Fruit fly (Drosophila melanogaster): ENCODE data around the gene CG10725.

- TF ChIP-seq Snoo (tag; optimal IDR thresholded peaks at IDR 0.05): no peak
- no peak for TF ChIP-seq Ets98B (GFP tag; IDR thresholded peaks at IDR 0.05)
- no peak for TF ChIP-seq CG15710 (tag; optimal IDR thresholded peaks at IDR 0.05)
- no peak for TF ChIP-seq Pif1B (GFP tag; optimal IDR thresholded peaks at IDR 0.05)
- no peak for TF ChIP-seq fd96Ca (GFP tag; IDR thresholded peaks at IDR 0.05)
- TF ChIP-seq Pif1A (GFP tag; optimal IDR thresholded peaks at IDR 0.05): no peak
- no peak for TF ChIP-seq CG8301 (tag; optimal IDR thresholded peaks at IDR 0.05)
- TF ChIP-seq CG8159 (tag; optimal IDR thresholded peaks at IDR 0.05): no peak
- TF ChIP-seq CG10348 (GFP tag; IDR thresholded peaks at IDR 0.05): no peak
- TF ChIP-seq CG14655 (GFP tag; optimal IDR thresholded peaks at IDR 0.05): no peak
- no peak for TF ChIP-seq CG9948 (tag; optimal IDR thresholded peaks at IDR 0.05)
- TF ChIP-seq CG13204 (GFP tag; optimal IDR thresholded peaks at IDR 0.05): no peak
- TF ChIP-seq CG17806 (tag; optimal IDR thresholded peaks at IDR 0.05): no peak
- no peak for TF ChIP-seq rn (GFP tag; IDR thresholded peaks at IDR 0.05)
These were observed 17.0 kb downstream of the CG10725 start for dm6 chr3L:13454755-13455154.
